Fruit fly (Drosophila melanogaster) ovary, adult (tissue): ENCODE data around the gene hng2.

Experiments
- CG17801 ChIP-seq: fragments of 200-800 bp; optimal IDR thresholded peaks from 2 replicates; lab custom pipeline; 2019; ENCODE audit warnings: missing biosample characterization, mild to moderate bottlenecking, missing genetic modification characterization, moderate library complexity; ENCODE audit not compliant: partially characterized antibody

The hng2 gene

dm6 chr3R:8850616-8851015 lies 44.5 kb downstream of the hng2 start:
- no peak for TF ChIP-seq CG17801 (GFP tag; lab: Kevin White, UChicago)

dm6 chr3R:8853197-8853596 lies 47.1 kb downstream of the hng2 start:
- TF ChIP-seq CG17801 (GFP tag; lab: Kevin White, UChicago) = no peak

dm6 chr3R:8853706-8854105 lies 47.6 kb downstream of the hng2 start:
- TF ChIP-seq CG17801 (GFP tag; lab: Kevin White, UChicago) = no peak

- TF ChIP-seq CG17801 (GFP tag; lab: Kevin White, UChicago) = no peak
Measured at dm6 chr3R:8854619-8855206, 48.6 kb downstream of the hng2 start.

DNA sequence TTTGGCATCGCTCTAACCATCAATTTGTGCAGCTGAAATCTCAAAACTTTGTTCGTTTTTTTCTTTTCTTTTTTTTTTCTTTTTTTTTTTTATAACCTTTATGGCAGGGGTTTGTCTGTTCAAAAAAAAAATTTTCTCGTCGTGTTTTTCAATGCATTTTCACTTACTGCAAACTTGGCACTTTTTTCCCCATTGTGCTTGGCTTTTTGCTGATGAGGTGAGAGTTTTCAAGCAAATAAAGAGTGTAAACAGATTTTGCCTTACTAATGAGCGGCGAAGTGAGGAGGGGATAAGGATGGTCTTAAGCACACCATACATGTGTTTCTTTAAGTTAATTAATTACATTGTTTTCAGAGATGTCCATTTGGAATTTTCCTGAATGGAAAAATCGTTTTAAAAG lies 50.1 kb downstream of the hng2 start:
- TF ChIP-seq CG17801 (GFP tag; lab: Kevin White, UChicago) = no peak
